Fruit fly (Drosophila melanogaster): ENCODE results near the gene CG33647.
A peak's percentile ranks its signal among the peaks of the same experiment; 100 is the strongest.

The CG33647 gene

dm6 chr3L:19260278-19260803 lies 24.2 kb downstream of the CG33647 start, which contains the start of gene nes:
Gene nes, minus strand, starts transcription at chr3L:19260679.
- no peak for TF ChIP-seq dsf (GFP tag; optimal IDR thresholded peaks at IDR 0.05; ENCODE audit: borderline replicate concordance)
- TF ChIP-seq Dif (GFP tag; optimal IDR thresholded peaks at IDR 0.05; ENCODE audit: partially characterized antibody) = no peak
- no peak for TF ChIP-seq usp (GFP tag; optimal IDR thresholded peaks at IDR 0.05)
- peak; percentile 35 for TF ChIP-seq Hnf4 (GFP tag; optimal IDR thresholded peaks at IDR 0.05)
- no peak for TF ChIP-seq sage (GFP tag; optimal IDR thresholded peaks at IDR 0.05)
- TF ChIP-seq h (GFP tag; optimal IDR thresholded peaks at IDR 0.05) = peak; percentile 11
- TF ChIP-seq HLH106 (tag; optimal IDR thresholded peaks at IDR 0.05) = peak; percentile 18
- no peak for TF ChIP-seq Jra (GFP tag; optimal IDR thresholded peaks at IDR 0.05)
- TF ChIP-seq Rel (GFP tag; optimal IDR thresholded peaks at IDR 0.05) = no peak
- TF ChIP-seq Rel (tag; optimal IDR thresholded peaks at IDR 0.05) = peak; percentile 19
- TF ChIP-seq rgr (GFP tag; optimal IDR thresholded peaks at IDR 0.05) = peak; percentile 29
- TF ChIP-seq woc (GFP tag; optimal IDR thresholded peaks at IDR 0.05) = peak; percentile 61
- TF ChIP-seq jim (GFP tag; optimal IDR thresholded peaks at IDR 0.05) = no peak
- no peak for TF ChIP-seq Myc (optimal IDR thresholded peaks at IDR 0.05)
- TF ChIP-seq fru (GFP tag; optimal IDR thresholded peaks at IDR 0.05) = peak; percentile 68
- TF ChIP-seq N (GFP tag; optimal IDR thresholded peaks at IDR 0.05) = no peak

dm6 chr3L:19261213-19261612 lies 25.1 kb downstream of the CG33647 start, which contains the start of gene Bet1:
Gene Bet1, plus strand, starts transcription at chr3L:19261394.
- TF ChIP-seq Mio (GFP tag; optimal IDR thresholded peaks at IDR 0.05) (no peak), Abd-B (GFP tag; optimal IDR thresholded peaks at IDR 0.05) (no peak), Myc (optimal IDR thresholded peaks at IDR 0.05) (peak; percentile 40), Vsx2 (GFP tag; optimal IDR thresholded peaks at IDR 0.05; ENCODE audit: partially characterized antibody) (no peak), jim (GFP tag; optimal IDR thresholded peaks at IDR 0.05) (no peak), pan (optimal IDR thresholded peaks at IDR 0.05) (no peak), Hr78 (GFP tag; optimal IDR thresholded peaks at IDR 0.05) (no peak), h (GFP tag; optimal IDR thresholded peaks at IDR 0.05) (no peak), woc (GFP tag; optimal IDR thresholded peaks at IDR 0.05) (peak; percentile 20), Hr83 (GFP tag; optimal IDR thresholded peaks at IDR 0.05; ENCODE audit: poor library complexity, severe bottlenecking) (no peak), fru (GFP tag; optimal IDR thresholded peaks at IDR 0.05) (no peak), GATAd (GFP tag; optimal IDR thresholded peaks at IDR 0.05) (no peak), HLH106 (tag; optimal IDR thresholded peaks at IDR 0.05) (peak; percentile 22), sv (GFP tag; optimal IDR thresholded peaks at IDR 0.05) (no peak)

- TF ChIP-seq sage (GFP tag; optimal IDR thresholded peaks at IDR 0.05) (no peak), CG9705 (GFP tag; optimal IDR thresholded peaks at IDR 0.05) (no peak), GATAd (GFP tag; optimal IDR thresholded peaks at IDR 0.05) (no peak), Hr83 (GFP tag; optimal IDR thresholded peaks at IDR 0.05; ENCODE audit: poor library complexity, severe bottlenecking) (no peak), sv (GFP tag; optimal IDR thresholded peaks at IDR 0.05) (no peak), lola (GFP tag; optimal IDR thresholded peaks at IDR 0.05) (no peak), Dfd (GFP tag; optimal IDR thresholded peaks at IDR 0.05) (no peak), Abd-B (GFP tag; optimal IDR thresholded peaks at IDR 0.05) (no peak), Hr78 (GFP tag; optimal IDR thresholded peaks at IDR 0.05) (no peak), Dif (GFP tag; optimal IDR thresholded peaks at IDR 0.05; ENCODE audit: partially characterized antibody) (no peak), OdsH (GFP tag; optimal IDR thresholded peaks at IDR 0.05) (no peak)
Measured at dm6 chr3L:19261720-19262119, 25.6 kb downstream of the CG33647 start.

- TF ChIP-seq OdsH (GFP tag; optimal IDR thresholded peaks at IDR 0.05) (peak; percentile 31), sv (GFP tag; optimal IDR thresholded peaks at IDR 0.05) (no peak), dmrt93B (GFP tag; optimal IDR thresholded peaks at IDR 0.05) (no peak), usp (GFP tag; optimal IDR thresholded peaks at IDR 0.05) (no peak), Dfd (GFP tag; optimal IDR thresholded peaks at IDR 0.05) (no peak), N (GFP tag; optimal IDR thresholded peaks at IDR 0.05) (no peak), fru (GFP tag; optimal IDR thresholded peaks at IDR 0.05) (peak; percentile 24), GATAd (GFP tag; optimal IDR thresholded peaks at IDR 0.05) (no peak), HLH106 (tag; optimal IDR thresholded peaks at IDR 0.05) (peak; percentile 15), sage (GFP tag; optimal IDR thresholded peaks at IDR 0.05) (peak; percentile 17)
Measured at dm6 chr3L:19263480-19264140, 27.4 kb downstream of the CG33647 start, which contains the start of the genes CG42374 and Mettl5. Gene CG42374, plus strand, starts transcription at chr3L:19263766. Gene Mettl5, plus strand, starts transcription at chr3L:19263766.

- no peak for TF ChIP-seq Dif (GFP tag; optimal IDR thresholded peaks at IDR 0.05; ENCODE audit: partially characterized antibody)
- TF ChIP-seq h (GFP tag; optimal IDR thresholded peaks at IDR 0.05) = peak; percentile 57
- TF ChIP-seq Hr78 (GFP tag; optimal IDR thresholded peaks at IDR 0.05) = no peak
- TF ChIP-seq dl (GFP tag; optimal IDR thresholded peaks at IDR 0.05; ENCODE audit: insufficient read depth in 1 of 2, partially characterized antibody in 2 of 2) = no peak
- TF ChIP-seq Jra (GFP tag; optimal IDR thresholded peaks at IDR 0.05) = no peak
- TF ChIP-seq jim (GFP tag; optimal IDR thresholded peaks at IDR 0.05) = no peak
- TF ChIP-seq dsf (GFP tag; optimal IDR thresholded peaks at IDR 0.05; ENCODE audit: borderline replicate concordance) = no peak
- TF ChIP-seq OdsH (GFP tag; optimal IDR thresholded peaks at IDR 0.05) = peak; percentile 41
- peak; percentile 58 for TF ChIP-seq psq (GFP tag; optimal IDR thresholded peaks at IDR 0.05)
- TF ChIP-seq woc (GFP tag; optimal IDR thresholded peaks at IDR 0.05) = no peak
- TF ChIP-seq Mio (GFP tag; optimal IDR thresholded peaks at IDR 0.05) = no peak
- TF ChIP-seq Rel (GFP tag; optimal IDR thresholded peaks at IDR 0.05) = no peak
- peak; percentile 40 for TF ChIP-seq Rel (tag; optimal IDR thresholded peaks at IDR 0.05)
- TF ChIP-seq HLH106 (tag; optimal IDR thresholded peaks at IDR 0.05) = peak; percentile 78
- no peak for TF ChIP-seq CrebA (GFP tag; optimal IDR thresholded peaks at IDR 0.05; ENCODE audit: borderline replicate concordance)
- peak; percentile 4 for TF ChIP-seq br (GFP tag; optimal IDR thresholded peaks at IDR 0.05)
- TF ChIP-seq ey (GFP tag; optimal IDR thresholded peaks at IDR 0.05) = peak; percentile 32
- peak; percentile 73 for TF ChIP-seq Sp1 (GFP tag; optimal IDR thresholded peaks at IDR 0.05)
- peak; percentile 32 for TF ChIP-seq sage (GFP tag; optimal IDR thresholded peaks at IDR 0.05)
- TF ChIP-seq CG9705 (GFP tag; optimal IDR thresholded peaks at IDR 0.05) = peak; percentile 68
- TF ChIP-seq CG32264 (GFP tag; optimal IDR thresholded peaks at IDR 0.05) = no peak
- no peak for TF ChIP-seq Abd-B (GFP tag; optimal IDR thresholded peaks at IDR 0.05)
- TF ChIP-seq Hr83 (GFP tag; optimal IDR thresholded peaks at IDR 0.05; ENCODE audit: poor library complexity, severe bottlenecking) = peak; percentile 13
- no peak for TF ChIP-seq N (GFP tag; optimal IDR thresholded peaks at IDR 0.05)
Measured at dm6 chr3L:19264141-19264487, 28.0 kb downstream of the CG33647 start, which contains the start of gene Max. Gene Max, minus strand, starts transcription at chr3L:19264184.

All from whole organism, wandering third instar larva.